Fruit fly (Drosophila melanogaster) whole organism, prepupa: ENCODE results near the gene Dip-B.

Experiments used
- CG10631 ChIP-seq: fragments of 200-800 bp; sonication (Bioruptor generic); optimal IDR thresholded peaks from 2 replicates; lab custom pipeline; 2016; ENCODE audit warnings: missing biosample characterization, missing genetic modification characterization
- CG10669 ChIP-seq: fragments of 200-800 bp; sonication (Bioruptor generic); optimal IDR thresholded peaks from 3 replicates; lab custom pipeline; 2018; ENCODE audit warnings: missing biosample characterization, mild to moderate bottlenecking, missing genetic modification characterization, moderate library complexity
- CG11294 ChIP-seq: fragments of 200-800 bp; sonication (Bioruptor generic); IDR thresholded peaks from 2 replicates; pipeline ENCODE4 v1.3.6; 2022; ENCODE audit warnings: missing biosample characterization, missing genetic modification characterization
- CG11762 ChIP-seq: fragments of 200-800 bp; sonication (Bioruptor generic); optimal IDR thresholded peaks from 3 replicates; lab custom pipeline; 2016; ENCODE audit warnings: missing biosample characterization, missing genetic modification characterization; ENCODE audit not compliant: insufficient read depth
- CG11902 ChIP-seq: fragments of 200-800 bp; sonication (Bioruptor generic); optimal IDR thresholded peaks from 3 replicates; lab custom pipeline; 2016; ENCODE audit warnings: missing biosample characterization, missing genetic modification characterization
- CG15336 ChIP-seq: fragments of 200-800 bp; sonication (Bioruptor generic); IDR thresholded peaks from 2 replicates; pipeline ENCODE4 v1.3.6; 2022; ENCODE audit warnings: missing biosample characterization, missing genetic modification characterization
- CG1621 ChIP-seq: fragments of 200-800 bp; sonication (Bioruptor generic); optimal IDR thresholded peaks from 3 replicates; lab custom pipeline; 2018; ENCODE audit warnings: missing biosample characterization, mild to moderate bottlenecking, missing genetic modification characterization
- CG16779 ChIP-seq: fragments of 200-800 bp; sonication (Bioruptor generic); optimal IDR thresholded peaks from 3 replicates; lab custom pipeline; 2017; ENCODE audit warnings: missing biosample characterization, mild to moderate bottlenecking, missing genetic modification characterization
- CG31627 ChIP-seq: fragments of 200-800 bp; sonication (Bioruptor generic); optimal IDR thresholded peaks from 3 replicates; lab custom pipeline; 2016; ENCODE audit warnings: missing biosample characterization, missing genetic modification characterization
- CG32006 ChIP-seq: fragments of 200-800 bp; sonication (Bioruptor generic); optimal IDR thresholded peaks from 3 replicates; lab custom pipeline; 2017; ENCODE audit warnings: missing biosample characterization, mild to moderate bottlenecking, missing genetic modification characterization
- CG34406 ChIP-seq: fragments of 200-800 bp; sonication (Bioruptor generic); optimal IDR thresholded peaks from 3 replicates; lab custom pipeline; 2016; ENCODE audit warnings: missing biosample characterization, missing genetic modification characterization
- CG4318 ChIP-seq: fragments of 200-800 bp; sonication (Bioruptor generic); optimal IDR thresholded peaks from 3 replicates; lab custom pipeline; 2017; ENCODE audit warnings: missing biosample characterization, mild to moderate bottlenecking, missing genetic modification characterization
- CG6163 ChIP-seq: fragments of 200-800 bp; sonication (Bioruptor generic); IDR thresholded peaks from 3 replicates; pipeline ENCODE4 v1.3.6; 2022; ENCODE audit warnings: missing biosample characterization, missing genetic modification characterization
- CG6276 ChIP-seq: fragments of 200-800 bp; sonication (Bioruptor generic); optimal IDR thresholded peaks from 2 replicates; lab custom pipeline; 2017; ENCODE audit warnings: missing biosample characterization, mild to moderate bottlenecking, missing genetic modification characterization
- CG6792 ChIP-seq: fragments of 200-800 bp; sonication (Bioruptor generic); optimal IDR thresholded peaks from 3 replicates; lab custom pipeline; 2016; ENCODE audit warnings: missing biosample characterization, missing genetic modification characterization
- CG8119 ChIP-seq: fragments of 200-800 bp; sonication (Bioruptor generic); IDR thresholded peaks from 3 replicates; pipeline ENCODE4 v1.3.6; 2022; ENCODE audit warnings: missing biosample characterization, missing genetic modification characterization
- CG8319 ChIP-seq: fragments of 200-800 bp; sonication (Bioruptor generic); optimal IDR thresholded peaks from 3 replicates; lab custom pipeline; 2016; ENCODE audit warnings: missing biosample characterization, missing genetic modification characterization
- CG8632 ChIP-seq: fragments of 200-800 bp; sonication (Bioruptor generic); optimal IDR thresholded peaks from 3 replicates; lab custom pipeline; 2016; ENCODE audit warnings: missing biosample characterization, missing genetic modification characterization
- CG9139 ChIP-seq: fragments of 200-800 bp; sonication (Bioruptor generic); optimal IDR thresholded peaks from 3 replicates; lab custom pipeline; 2017; ENCODE audit warnings: missing biosample characterization, mild to moderate bottlenecking, missing genetic modification characterization
- Eip75B ChIP-seq: fragments of 200-800 bp; sonication (Bioruptor generic); optimal IDR thresholded peaks from 3 replicates; lab custom pipeline; 2016; ENCODE audit warnings: missing biosample characterization, missing genetic modification characterization
- Eip78C ChIP-seq: fragments of 200-800 bp; sonication (Bioruptor generic); peaks from one replicate; lab custom pipeline; 2016; ENCODE audit warnings: missing biosample characterization, missing genetic modification characterization
- Ets21C ChIP-seq: fragments of 200-800 bp; sonication (Bioruptor generic); optimal IDR thresholded peaks from 3 replicates; lab custom pipeline; 2016; ENCODE audit warnings: missing biosample characterization, missing genetic modification characterization
- Gug ChIP-seq: fragments of 200-800 bp; sonication (Bioruptor generic); IDR thresholded peaks from 2 replicates; pipeline ENCODE4 v1.3.6; 2022; ENCODE audit warnings: missing biosample characterization, missing genetic modification characterization
- Hr38 ChIP-seq: sonication (Bioruptor generic); optimal IDR thresholded peaks from 2 replicates; lab custom pipeline; 2016; ENCODE audit warnings: missing biosample characterization, missing genetic modification characterization
- Hr39 ChIP-seq: fragments of 200-800 bp; sonication (Bioruptor generic); optimal IDR thresholded peaks from 2 replicates; lab custom pipeline; 2016; ENCODE audit warnings: missing biosample characterization, missing genetic modification characterization
- Hr4 ChIP-seq: fragments of 200-800 bp; sonication (Bioruptor generic); optimal IDR thresholded peaks from 3 replicates; lab custom pipeline; 2016; ENCODE audit warnings: missing biosample characterization, missing genetic modification characterization
- Lpt ChIP-seq: fragments of 200-800 bp; sonication (Bioruptor generic); optimal IDR thresholded peaks from 3 replicates; lab custom pipeline; 2016; ENCODE audit warnings: missing biosample characterization, missing genetic modification characterization
- Met ChIP-seq: fragments of 200-800 bp; sonication (Bioruptor generic); optimal IDR thresholded peaks from 3 replicates; lab custom pipeline; 2016; ENCODE audit warnings: missing biosample characterization, missing genetic modification characterization
- OdsH ChIP-seq: fragments of 200-800 bp; sonication (Bioruptor generic); optimal IDR thresholded peaks from 3 replicates; lab custom pipeline; 2016; ENCODE audit warnings: missing biosample characterization, missing genetic modification characterization
- Smox ChIP-seq: fragments of 200-800 bp; sonication (Bioruptor generic); optimal IDR thresholded peaks from 3 replicates; lab custom pipeline; 2016; ENCODE audit warnings: missing biosample characterization, missing genetic modification characterization
- Sox14 ChIP-seq: fragments of 200-800 bp; sonication (Bioruptor generic); optimal IDR thresholded peaks from 3 replicates; lab custom pipeline; 2016; ENCODE audit warnings: missing biosample characterization, missing genetic modification characterization
- Sox15 ChIP-seq: fragments of 200-800 bp; sonication (Bioruptor generic); optimal IDR thresholded peaks from 3 replicates; lab custom pipeline; 2016; ENCODE audit warnings: missing biosample characterization, missing genetic modification characterization
- achi ChIP-seq: fragments of 200-800 bp; sonication (Bioruptor generic); optimal IDR thresholded peaks from 3 replicates; lab custom pipeline; 2016; ENCODE audit warnings: missing biosample characterization, missing genetic modification characterization
- acj6 ChIP-seq: fragments of 200-800 bp; sonication (Bioruptor generic); optimal IDR thresholded peaks from 3 replicates; lab custom pipeline; 2016; ENCODE audit warnings: missing biosample characterization, missing genetic modification characterization
- cyc ChIP-seq: fragments of 200-800 bp; sonication (Bioruptor generic); optimal IDR thresholded peaks from 3 replicates; lab custom pipeline; 2016; ENCODE audit warnings: missing biosample characterization, missing genetic modification characterization
- dac ChIP-seq: fragments of 200-800 bp; sonication (Bioruptor generic); optimal IDR thresholded peaks from 2 replicates; lab custom pipeline; 2017; ENCODE audit warnings: missing biosample characterization, mild to moderate bottlenecking, missing genetic modification characterization
- dsx ChIP-seq: fragments of 200-800 bp; optimal IDR thresholded peaks from 3 replicates; lab custom pipeline; 2019; ENCODE audit warnings: missing biosample characterization, mild to moderate bottlenecking, missing genetic modification characterization, moderate library complexity; ENCODE audit not compliant: poor library complexity, severe bottlenecking
- eg ChIP-seq: fragments of 200-800 bp; sonication (Bioruptor generic); IDR thresholded peaks from 3 replicates; pipeline ENCODE4 v1.3.6; 2022; ENCODE audit warnings: missing biosample characterization, missing genetic modification characterization
- esn ChIP-seq: fragments of 200-800 bp; sonication (Bioruptor generic); optimal IDR thresholded peaks from 2 replicates; lab custom pipeline; 2016; ENCODE audit warnings: missing biosample characterization, mild to moderate bottlenecking, missing genetic modification characterization, moderate library complexity
- fd59A ChIP-seq: fragments of 200-800 bp; sonication (Bioruptor generic); optimal IDR thresholded peaks from 2 replicates; lab custom pipeline; 2017; ENCODE audit warnings: missing biosample characterization, mild to moderate bottlenecking, missing genetic modification characterization, missing genetic modification reagents
- fd85E ChIP-seq: fragments of 200-800 bp; sonication (Bioruptor generic); optimal IDR thresholded peaks from 3 replicates; lab custom pipeline; 2016; ENCODE audit warnings: missing biosample characterization, missing genetic modification characterization
- fkh ChIP-seq: fragments of 200-800 bp; sonication (Bioruptor generic); optimal IDR thresholded peaks from 3 replicates; lab custom pipeline; 2017; ENCODE audit warnings: missing biosample characterization, mild to moderate bottlenecking, missing genetic modification characterization, moderate library complexity
- lz ChIP-seq: fragments of 200-800 bp; sonication (Bioruptor generic); optimal IDR thresholded peaks from 3 replicates; lab custom pipeline; 2016; ENCODE audit warnings: missing biosample characterization, missing genetic modification characterization
- net ChIP-seq: fragments of 200-800 bp; sonication (Bioruptor generic); optimal IDR thresholded peaks from 3 replicates; lab custom pipeline; 2016; ENCODE audit warnings: missing biosample characterization, missing genetic modification characterization
- pdm3 ChIP-seq: fragments of 200-800 bp; sonication (Bioruptor generic); optimal IDR thresholded peaks from 3 replicates; lab custom pipeline; 2016; ENCODE audit warnings: missing biosample characterization, missing genetic modification characterization
- salr ChIP-seq, 2 experiments: fragments of 200-800 bp; sonication (Bioruptor generic); optimal IDR thresholded peaks; 3 replicates each; lab custom pipeline; 2016 to 2018; ENCODE audit warnings: missing biosample characterization in 2 of 2, missing genetic modification characterization in 2 of 2, mild to moderate bottlenecking in 1 of 2
- svp ChIP-seq: fragments of 200-800 bp; sonication (Bioruptor generic); peaks from one replicate; lab custom pipeline; 2016; ENCODE audit warnings: missing biosample characterization, missing genetic modification characterization
- topi ChIP-seq: fragments of 200-800 bp; sonication (Bioruptor generic); optimal IDR thresholded peaks from 3 replicates; lab custom pipeline; 2016; ENCODE audit warnings: missing biosample characterization, missing genetic modification characterization

Dip-B gene

dm6 chr3R:13811737-13812136 is 29.6 kb downstream of the Dip-B start:
- TF ChIP-seq salr (GFP tag; optimal IDR thresholded peaks at IDR 0.05; lab: Kevin White, UChicago), result no peak
- TF ChIP-seq Sox14 (GFP tag; lab: Kevin White, UChicago), result no peak
- no peak for TF ChIP-seq Ets21C (GFP tag; lab: Kevin White, UChicago)
- no peak for TF ChIP-seq CG16779 (tag; lab: Kevin White, UChicago)
- TF ChIP-seq fkh (GFP tag; lab: Kevin White, UChicago), result no peak
- TF ChIP-seq CG32006 (GFP tag; lab: Kevin White, UChicago), result no peak
- TF ChIP-seq lz (GFP tag; lab: Kevin White, UChicago), result no peak
- TF ChIP-seq CG11294, result no peak
- no peak for TF ChIP-seq CG8319 (GFP tag; lab: Kevin White, UChicago)
- TF ChIP-seq Hr39 (GFP tag; lab: Kevin White, UChicago), result no peak
- no peak for TF ChIP-seq Gug
- no peak for TF ChIP-seq Met (GFP tag; lab: Kevin White, UChicago)
- no peak for TF ChIP-seq topi (GFP tag; lab: Kevin White, UChicago)
- TF ChIP-seq Hr38 (GFP tag; lab: Kevin White, UChicago), result no peak
- TF ChIP-seq net (GFP tag; lab: Kevin White, UChicago), result no peak

dm6 chr3R:13812736-13813250 is 30.7 kb downstream of the Dip-B start, which contains the start of the genes tal-1A, tal-2A, tal-3A and tal-AA:
Gene tal-1A (plus strand): TSS chr3R:13813109.
Gene tal-2A (plus strand): TSS chr3R:13813109.
Gene tal-3A (plus strand): TSS chr3R:13813109.
Gene tal-AA (plus strand): TSS chr3R:13813109.
- peak; percentile 57; the same call in 1 of the 3 replicates for TF ChIP-seq CG8119 (GFP tag; lab: Robert Waterston, UW)
- peak; percentile 30 for TF ChIP-seq dsx (GFP tag; lab: Kevin White, UChicago)
- TF ChIP-seq eg, result peak; percentile 76; the same call in 2 of the 3 replicates
- no peak for TF ChIP-seq CG4318
- TF ChIP-seq Eip75B (GFP tag; lab: Kevin White, UChicago), result peak; percentile 60
- peak; percentile 11 for TF ChIP-seq Met (GFP tag; lab: Kevin White, UChicago)
- no peak for TF ChIP-seq pdm3
- peak; percentile 10 for TF ChIP-seq achi (GFP tag; lab: Kevin White, UChicago)
- no peak for TF ChIP-seq Sox15 (GFP tag; lab: Kevin White, UChicago)
- no peak for TF ChIP-seq CG10669 (GFP tag; lab: Kevin White, UChicago)
- TF ChIP-seq lz (GFP tag; lab: Kevin White, UChicago), result no peak
- TF ChIP-seq OdsH (GFP tag; lab: Kevin White, UChicago), result no peak
- no peak for TF ChIP-seq CG31627 (GFP tag; lab: Kevin White, UChicago)
- TF ChIP-seq salr (GFP tag; optimal IDR thresholded peaks at IDR 0.05; lab: Kevin White, UChicago), result no peak
- TF ChIP-seq CG15336, result peak; percentile 74
- no peak for TF ChIP-seq Hr38 (GFP tag; lab: Kevin White, UChicago)
- TF ChIP-seq CG11902 (GFP tag; lab: Kevin White, UChicago), result no peak
- TF ChIP-seq CG11762 (GFP tag; lab: Kevin White, UChicago), result peak; percentile 5
- no peak for TF ChIP-seq Hr4 (GFP tag; lab: Kevin White, UChicago)
- TF ChIP-seq CG9139 (GFP tag; lab: Kevin White, UChicago), result peak; percentile 51
- peak; percentile 64 for TF ChIP-seq net (GFP tag; lab: Kevin White, UChicago)
- TF ChIP-seq dac (GFP tag; lab: Kevin White, UChicago), result no peak
- peak; percentile 83 for TF ChIP-seq svp (GFP tag; lab: Kevin White, UChicago)
- TF ChIP-seq fd59A (GFP tag; lab: Kevin White, UChicago), result no peak
- no peak for TF ChIP-seq topi (GFP tag; lab: Kevin White, UChicago)
- TF ChIP-seq CG8319 (GFP tag; lab: Kevin White, UChicago), result no peak
- TF ChIP-seq CG11294, result no peak
- TF ChIP-seq Smox (GFP tag; lab: Kevin White, UChicago), result peak; percentile 23
- no peak for TF ChIP-seq CG1621 (tag; lab: Kevin White, UChicago)
- TF ChIP-seq fd85E (GFP tag; lab: Kevin White, UChicago), result peak; percentile 30
- no peak for TF ChIP-seq CG10631 (GFP tag; lab: Kevin White, UChicago)
- no peak for TF ChIP-seq CG6792 (GFP tag; lab: Kevin White, UChicago)
- TF ChIP-seq CG6163 (GFP tag; lab: Robert Waterston, UW), result peak; percentile 57; the same call in 2 of the 3 replicates
- no peak for TF ChIP-seq CG32006 (GFP tag; lab: Kevin White, UChicago)
- peak; percentile 8 for TF ChIP-seq cyc (GFP tag; lab: Kevin White, UChicago)
- TF ChIP-seq CG6276 (GFP tag; lab: Kevin White, UChicago), result peak; percentile 63
- peak; percentile 30 for TF ChIP-seq Lpt (GFP tag; lab: Kevin White, UChicago)
- TF ChIP-seq CG34406, result peak; percentile 4
- peak; percentile 56 for TF ChIP-seq esn (GFP tag; lab: Kevin White, UChicago)
- no peak for TF ChIP-seq acj6 (GFP tag; lab: Kevin White, UChicago)
- peak; percentile 84 for TF ChIP-seq Eip78C
- TF ChIP-seq CG16779 (tag; lab: Kevin White, UChicago), result peak; percentile 61
- peak; percentile 25 for TF ChIP-seq CG8632
- peak; percentile 21 for TF ChIP-seq Sox14 (GFP tag; lab: Kevin White, UChicago)
- TF ChIP-seq Gug, result no peak
